Fruit fly (Drosophila melanogaster) whole organism, prepupa: ENCODE results near the gene Nmd3.

Experiments
- Blimp-1 ChIP-seq: fragments of 200-800 bp; sonication (Bioruptor generic); optimal IDR thresholded peaks from 3 replicates; lab custom pipeline; 2017; ENCODE audit warnings: missing biosample characterization, missing genetic modification characterization, mild to moderate bottlenecking, moderate library complexity, missing genetic modification reagents
- CG11762 ChIP-seq: fragments of 200-800 bp; sonication (Bioruptor generic); optimal IDR thresholded peaks from 3 replicates; lab custom pipeline; 2016; ENCODE audit warnings: missing biosample characterization, missing genetic modification characterization; ENCODE audit not compliant: insufficient read depth
- CG11902 ChIP-seq: fragments of 200-800 bp; sonication (Bioruptor generic); optimal IDR thresholded peaks from 3 replicates; lab custom pipeline; 2016; ENCODE audit warnings: missing biosample characterization, missing genetic modification characterization
- CG15336 ChIP-seq: fragments of 200-800 bp; sonication (Bioruptor generic); IDR thresholded peaks from 2 replicates; pipeline ENCODE4 v1.3.6; 2022; ENCODE audit warnings: missing biosample characterization, missing genetic modification characterization
- CG16779 ChIP-seq: fragments of 200-800 bp; sonication (Bioruptor generic); optimal IDR thresholded peaks from 3 replicates; lab custom pipeline; 2017; ENCODE audit warnings: missing biosample characterization, mild to moderate bottlenecking, missing genetic modification characterization
- CG3032 ChIP-seq: fragments of 200-800 bp; optimal IDR thresholded peaks from 2 replicates; lab custom pipeline; 2019; ENCODE audit warnings: missing biosample characterization, mild to moderate bottlenecking, missing genetic modification characterization, moderate library complexity
- CG31627 ChIP-seq: fragments of 200-800 bp; sonication (Bioruptor generic); optimal IDR thresholded peaks from 3 replicates; lab custom pipeline; 2016; ENCODE audit warnings: missing biosample characterization, missing genetic modification characterization
- CG32006 ChIP-seq: fragments of 200-800 bp; sonication (Bioruptor generic); optimal IDR thresholded peaks from 3 replicates; lab custom pipeline; 2017; ENCODE audit warnings: missing biosample characterization, mild to moderate bottlenecking, missing genetic modification characterization
- CG34406 ChIP-seq: fragments of 200-800 bp; sonication (Bioruptor generic); optimal IDR thresholded peaks from 3 replicates; lab custom pipeline; 2016; ENCODE audit warnings: missing biosample characterization, missing genetic modification characterization
- CG4318 ChIP-seq: fragments of 200-800 bp; sonication (Bioruptor generic); optimal IDR thresholded peaks from 3 replicates; lab custom pipeline; 2017; ENCODE audit warnings: missing biosample characterization, mild to moderate bottlenecking, missing genetic modification characterization
- CG6163 ChIP-seq: fragments of 200-800 bp; sonication (Bioruptor generic); IDR thresholded peaks from 3 replicates; pipeline ENCODE4 v1.3.6; 2022; ENCODE audit warnings: missing biosample characterization, missing genetic modification characterization
- CG6792 ChIP-seq: fragments of 200-800 bp; sonication (Bioruptor generic); optimal IDR thresholded peaks from 3 replicates; lab custom pipeline; 2016; ENCODE audit warnings: missing biosample characterization, missing genetic modification characterization
- CG6808 ChIP-seq: fragments of 200-800 bp; sonication (Bioruptor generic); optimal IDR thresholded peaks from 3 replicates; lab custom pipeline; 2017; ENCODE audit warnings: missing biosample characterization, missing genetic modification characterization, mild to moderate bottlenecking, moderate library complexity, missing genetic modification reagents
- CG6854 ChIP-seq: fragments of 200-800 bp; sonication (Bioruptor generic); optimal IDR thresholded peaks from 2 replicates; lab custom pipeline; 2017; ENCODE audit warnings: missing biosample characterization, mild to moderate bottlenecking, missing genetic modification characterization
- CG7368 ChIP-seq: fragments of 200-800 bp; sonication (Bioruptor generic); optimal IDR thresholded peaks from 3 replicates; lab custom pipeline; 2016; ENCODE audit warnings: missing biosample characterization, missing genetic modification characterization
- CG8119 ChIP-seq: fragments of 200-800 bp; sonication (Bioruptor generic); IDR thresholded peaks from 3 replicates; pipeline ENCODE4 v1.3.6; 2022; ENCODE audit warnings: missing biosample characterization, missing genetic modification characterization
- CG8319 ChIP-seq: fragments of 200-800 bp; sonication (Bioruptor generic); optimal IDR thresholded peaks from 3 replicates; lab custom pipeline; 2016; ENCODE audit warnings: missing biosample characterization, missing genetic modification characterization
- CG8632 ChIP-seq: fragments of 200-800 bp; sonication (Bioruptor generic); optimal IDR thresholded peaks from 3 replicates; lab custom pipeline; 2016; ENCODE audit warnings: missing biosample characterization, missing genetic modification characterization
- CG9139 ChIP-seq: fragments of 200-800 bp; sonication (Bioruptor generic); optimal IDR thresholded peaks from 3 replicates; lab custom pipeline; 2017; ENCODE audit warnings: missing biosample characterization, mild to moderate bottlenecking, missing genetic modification characterization
- Eip75B ChIP-seq: fragments of 200-800 bp; sonication (Bioruptor generic); optimal IDR thresholded peaks from 3 replicates; lab custom pipeline; 2016; ENCODE audit warnings: missing biosample characterization, missing genetic modification characterization
- Eip78C ChIP-seq: fragments of 200-800 bp; sonication (Bioruptor generic); peaks from one replicate; lab custom pipeline; 2016; ENCODE audit warnings: missing biosample characterization, missing genetic modification characterization
- Eip93F ChIP-seq: fragments of 200-800 bp; sonication (Bioruptor generic); optimal IDR thresholded peaks from 2 replicates; lab custom pipeline; 2016; ENCODE audit warnings: missing biosample characterization, mild to moderate bottlenecking, missing genetic modification characterization
- Ets96B ChIP-seq: fragments of 200-800 bp; optimal IDR thresholded peaks from 2 replicates; lab custom pipeline; 2019; ENCODE audit warnings: missing biosample characterization, mild to moderate bottlenecking, missing genetic modification characterization, moderate library complexity
- Gug ChIP-seq: fragments of 200-800 bp; sonication (Bioruptor generic); IDR thresholded peaks from 2 replicates; pipeline ENCODE4 v1.3.6; 2022; ENCODE audit warnings: missing biosample characterization, missing genetic modification characterization
- Hr38 ChIP-seq: sonication (Bioruptor generic); optimal IDR thresholded peaks from 2 replicates; lab custom pipeline; 2016; ENCODE audit warnings: missing biosample characterization, missing genetic modification characterization
- Lpt ChIP-seq: fragments of 200-800 bp; sonication (Bioruptor generic); optimal IDR thresholded peaks from 3 replicates; lab custom pipeline; 2016; ENCODE audit warnings: missing biosample characterization, missing genetic modification characterization
- Met ChIP-seq: fragments of 200-800 bp; sonication (Bioruptor generic); optimal IDR thresholded peaks from 3 replicates; lab custom pipeline; 2016; ENCODE audit warnings: missing biosample characterization, missing genetic modification characterization
- Smox ChIP-seq: fragments of 200-800 bp; sonication (Bioruptor generic); optimal IDR thresholded peaks from 3 replicates; lab custom pipeline; 2016; ENCODE audit warnings: missing biosample characterization, missing genetic modification characterization
- Sox102F ChIP-seq: fragments of 200-800 bp; sonication (Bioruptor generic); optimal IDR thresholded peaks from 2 replicates; lab custom pipeline; 2016; ENCODE audit warnings: missing biosample characterization, mild to moderate bottlenecking, missing genetic modification characterization
- Sox14 ChIP-seq: fragments of 200-800 bp; sonication (Bioruptor generic); optimal IDR thresholded peaks from 3 replicates; lab custom pipeline; 2016; ENCODE audit warnings: missing biosample characterization, missing genetic modification characterization
- achi ChIP-seq: fragments of 200-800 bp; sonication (Bioruptor generic); optimal IDR thresholded peaks from 3 replicates; lab custom pipeline; 2016; ENCODE audit warnings: missing biosample characterization, missing genetic modification characterization
- acj6 ChIP-seq: fragments of 200-800 bp; sonication (Bioruptor generic); optimal IDR thresholded peaks from 3 replicates; lab custom pipeline; 2016; ENCODE audit warnings: missing biosample characterization, missing genetic modification characterization
- dac ChIP-seq: fragments of 200-800 bp; sonication (Bioruptor generic); optimal IDR thresholded peaks from 2 replicates; lab custom pipeline; 2017; ENCODE audit warnings: missing biosample characterization, mild to moderate bottlenecking, missing genetic modification characterization
- eg ChIP-seq: fragments of 200-800 bp; sonication (Bioruptor generic); IDR thresholded peaks from 3 replicates; pipeline ENCODE4 v1.3.6; 2022; ENCODE audit warnings: missing biosample characterization, missing genetic modification characterization
- esn ChIP-seq: fragments of 200-800 bp; sonication (Bioruptor generic); optimal IDR thresholded peaks from 2 replicates; lab custom pipeline; 2016; ENCODE audit warnings: missing biosample characterization, mild to moderate bottlenecking, missing genetic modification characterization, moderate library complexity
- fd85E ChIP-seq: fragments of 200-800 bp; sonication (Bioruptor generic); optimal IDR thresholded peaks from 3 replicates; lab custom pipeline; 2016; ENCODE audit warnings: missing biosample characterization, missing genetic modification characterization
- fkh ChIP-seq: fragments of 200-800 bp; sonication (Bioruptor generic); optimal IDR thresholded peaks from 3 replicates; lab custom pipeline; 2017; ENCODE audit warnings: missing biosample characterization, mild to moderate bottlenecking, missing genetic modification characterization, moderate library complexity
- lz ChIP-seq: fragments of 200-800 bp; sonication (Bioruptor generic); optimal IDR thresholded peaks from 3 replicates; lab custom pipeline; 2016; ENCODE audit warnings: missing biosample characterization, missing genetic modification characterization
- pdm3 ChIP-seq: fragments of 200-800 bp; sonication (Bioruptor generic); optimal IDR thresholded peaks from 3 replicates; lab custom pipeline; 2016; ENCODE audit warnings: missing biosample characterization, missing genetic modification characterization
- salr ChIP-seq, 2 experiments: fragments of 200-800 bp; sonication (Bioruptor generic); optimal IDR thresholded peaks; 3 replicates each; lab custom pipeline; 2016 to 2018; ENCODE audit warnings: missing biosample characterization in 2 of 2, missing genetic modification characterization in 2 of 2, mild to moderate bottlenecking in 1 of 2
- ss ChIP-seq, 2 experiments: fragments of 200-800 bp; sonication (Bioruptor generic); optimal IDR thresholded peaks; 2 replicates in 1 of 2; 3 replicates in 1 of 2; lab custom pipeline; 2017 to 2018; ENCODE audit warnings: mild to moderate bottlenecking in 2 of 2, missing biosample characterization in 2 of 2, missing genetic modification characterization in 2 of 2, moderate library complexity in 1 of 2
- svp ChIP-seq: fragments of 200-800 bp; sonication (Bioruptor generic); peaks from one replicate; lab custom pipeline; 2016; ENCODE audit warnings: missing biosample characterization, missing genetic modification characterization
- topi ChIP-seq: fragments of 200-800 bp; sonication (Bioruptor generic); optimal IDR thresholded peaks from 3 replicates; lab custom pipeline; 2016; ENCODE audit warnings: missing biosample characterization, missing genetic modification characterization

The Nmd3 gene

DNA sequence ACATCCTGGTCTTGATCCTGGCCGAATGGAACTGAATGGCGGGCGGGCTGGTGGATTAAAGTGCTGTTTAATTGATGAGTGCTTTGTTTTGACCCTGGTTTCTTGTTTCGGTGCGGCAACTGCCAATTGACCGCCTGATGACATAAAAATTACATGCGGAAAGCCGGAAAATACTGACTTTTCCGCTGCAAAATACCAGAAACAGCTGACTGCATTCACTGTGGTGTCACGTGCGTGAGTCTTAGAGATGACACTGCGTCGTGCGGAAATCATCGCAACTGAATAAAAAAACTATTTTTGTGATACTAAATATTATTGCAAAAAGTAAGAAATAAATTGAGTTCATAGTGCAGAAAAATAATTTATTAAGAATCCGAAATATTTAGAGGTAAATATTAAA lies 35.0 kb downstream of the Nmd3 start, which contains the start of gene bcn92 (continued):
- no peak for TF ChIP-seq dac
- peak; percentile 36 for TF ChIP-seq Met (GFP tag; lab: Kevin White, UChicago)
- TF ChIP-seq CG34406 (GFP tag; lab: Kevin White, UChicago) = no peak
- no peak for TF ChIP-seq CG3032 (tag; lab: Kevin White, UChicago)
- TF ChIP-seq Hr38 = no peak
- no peak for TF ChIP-seq pdm3 (GFP tag; lab: Kevin White, UChicago)
- TF ChIP-seq Ets96B = no peak
- TF ChIP-seq CG31627 (GFP tag; lab: Kevin White, UChicago) = peak; percentile 47
- TF ChIP-seq svp = peak; percentile 61
- TF ChIP-seq acj6 (GFP tag; lab: Kevin White, UChicago) = peak; percentile 7
- TF ChIP-seq salr (GFP tag; optimal IDR thresholded peaks at IDR 0.05; lab: Kevin White, UChicago) = no peak
- no peak for TF ChIP-seq fkh (GFP tag; lab: Kevin White, UChicago)
- TF ChIP-seq Sox102F (GFP tag; lab: Kevin White, UChicago) = no peak
- peak; percentile 44 for TF ChIP-seq lz
- no peak for TF ChIP-seq CG7368
- no peak for TF ChIP-seq ss (GFP tag; optimal IDR thresholded peaks at IDR 0.05; lab: Kevin White, UChicago)
- no peak for TF ChIP-seq Eip93F (GFP tag; lab: Kevin White, UChicago)

dm6 chrX:2148671-2149070 lies 35.8 kb downstream of the Nmd3 start:
- no peak for TF ChIP-seq CG6163 (GFP tag; lab: Robert Waterston, UW)
- peak; percentile 25 for TF ChIP-seq svp

- TF ChIP-seq svp = peak; percentile 96
- TF ChIP-seq CG15336 = no peak
- TF ChIP-seq CG6792 = no peak
- no peak for TF ChIP-seq fd85E (GFP tag; lab: Kevin White, UChicago)
- no peak for TF ChIP-seq topi (GFP tag; lab: Kevin White, UChicago)
- TF ChIP-seq CG6854 (GFP tag; lab: Kevin White, UChicago) = no peak
- no peak for TF ChIP-seq Sox102F (GFP tag; lab: Kevin White, UChicago)
These were observed 37.0 kb downstream of the Nmd3 start for dm6 chrX:2147475-2147874.

dm6 chrX:2146574-2146973 lies 37.9 kb downstream of the Nmd3 start:
- TF ChIP-seq CG6163 (GFP tag; lab: Robert Waterston, UW) (peak; percentile 36; the same call in 1 of the 3 replicates), CG8119 (peak; percentile 28; the same call in 2 of the 3 replicates), CG32006 (GFP tag; lab: Kevin White, UChicago) (peak; percentile 0), ss (GFP tag; optimal IDR thresholded peaks at IDR 0.05; lab: Kevin White, UChicago) (no peak), Eip78C (GFP tag; lab: Kevin White, UChicago) (peak; percentile 24), eg (GFP tag; lab: Robert Waterston, UW) (peak; percentile 69), CG11762 (no peak), Lpt (GFP tag; lab: Kevin White, UChicago) (peak; percentile 6)
- TF ChIP-seq, all 60 proteins: peak for 6

DNA sequence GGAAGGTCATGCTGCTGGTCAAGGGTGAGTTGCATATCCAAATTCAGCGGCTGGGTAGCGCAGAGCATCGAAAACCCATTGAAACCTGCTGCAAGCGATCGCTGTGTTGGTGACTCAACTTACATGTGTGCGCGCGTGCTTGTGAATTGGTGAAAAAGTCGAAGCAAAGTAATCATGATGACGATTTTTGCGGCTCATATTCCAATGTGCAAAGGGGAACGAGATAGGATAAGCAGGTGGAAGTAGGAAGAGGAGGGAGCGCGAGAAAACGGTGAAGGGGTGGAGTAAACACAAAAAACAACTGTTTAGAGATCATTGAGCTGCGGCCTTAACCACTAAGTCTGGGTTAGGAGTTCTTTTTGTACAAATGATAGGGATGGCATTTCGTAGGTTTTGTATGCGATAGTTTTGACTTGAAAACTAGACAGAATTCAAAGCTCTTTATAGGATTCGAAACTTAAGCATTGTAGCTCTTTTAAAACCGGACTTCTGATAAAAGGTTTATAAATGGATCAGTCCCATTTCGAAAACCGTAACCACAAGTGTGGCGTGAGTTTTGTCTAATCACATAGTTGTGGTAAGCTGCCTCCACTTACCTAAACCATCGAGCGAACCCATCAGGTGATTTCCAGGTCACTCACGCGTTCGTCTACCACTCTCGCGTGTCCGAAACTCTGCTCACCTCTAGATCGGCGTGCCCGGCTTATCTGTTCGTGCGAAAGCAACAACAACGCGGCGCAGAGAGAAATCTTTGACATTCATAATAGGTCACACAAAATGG lies 38.6 kb downstream of the Nmd3 start:
- peak; percentile 90 for TF ChIP-seq svp
- no peak for TF ChIP-seq CG9139 (GFP tag; lab: Kevin White, UChicago)
- peak; percentile 32 for TF ChIP-seq CG6808 (GFP tag; lab: Kevin White, UChicago)
- peak; percentile 47 for TF ChIP-seq Sox14 (GFP tag; lab: Kevin White, UChicago)
- TF ChIP-seq CG16779 (tag; lab: Kevin White, UChicago) = no peak
- TF ChIP-seq Eip75B (GFP tag; lab: Kevin White, UChicago) = peak; percentile 66
- peak; percentile 62 for TF ChIP-seq acj6 (GFP tag; lab: Kevin White, UChicago)
- peak; percentile 66 for TF ChIP-seq Smox
- peak; percentile 49; the same call in 1 of the 2 replicates for TF ChIP-seq Gug
- TF ChIP-seq Hr38 = no peak
- TF ChIP-seq Sox102F (GFP tag; lab: Kevin White, UChicago) = peak; percentile 65
- TF ChIP-seq Eip78C (GFP tag; lab: Kevin White, UChicago) = peak; percentile 89
- peak; percentile 52 for TF ChIP-seq CG4318 (GFP tag; lab: Kevin White, UChicago)
- no peak for TF ChIP-seq Blimp-1 (GFP tag; lab: Kevin White, UChicago)
- peak; percentile 54 for TF ChIP-seq CG8319
- TF ChIP-seq eg (GFP tag; lab: Robert Waterston, UW) = peak; percentile 47; the same call in 2 of the 3 replicates
- TF ChIP-seq CG11902 (GFP tag; lab: Kevin White, UChicago) = peak; percentile 48
- peak; percentile 76 for TF ChIP-seq esn
- TF ChIP-seq CG8632 (GFP tag; lab: Kevin White, UChicago) = peak; percentile 9
- peak; percentile 37 for TF ChIP-seq achi (GFP tag; lab: Kevin White, UChicago)
- TF ChIP-seq Lpt (GFP tag; lab: Kevin White, UChicago) = no peak
